Worm (Caenorhabditis elegans): ENCODE results near the gene asps-1.

DNA sequence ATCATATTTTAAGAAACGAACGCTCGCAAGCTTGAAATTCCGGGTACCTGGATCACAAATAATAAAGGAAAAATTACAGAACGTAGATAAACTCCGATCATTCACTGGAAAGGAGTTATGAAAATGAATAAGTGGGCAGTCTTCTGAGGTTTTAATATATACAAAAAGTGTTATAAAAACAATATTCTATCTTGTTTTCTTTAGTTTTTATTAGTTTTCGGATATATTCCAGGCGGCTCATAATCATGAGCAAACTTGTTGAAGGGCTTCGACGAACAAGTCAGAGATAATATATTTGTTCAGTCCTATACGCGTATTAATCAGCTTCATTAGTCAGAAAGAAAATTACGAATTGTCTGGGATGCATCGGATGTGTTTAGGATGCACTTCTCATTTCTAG is 3.2 kb downstream of the asps-1 start, which contains the start of gene gcy-6:
- no peak for TF ChIP-seq tab-1 (GFP tag; IDR thresholded peaks at IDR 0.05)
- no peak for TF ChIP-seq flt-1 (GFP tag; IDR thresholded peaks at IDR 0.05)
- TF ChIP-seq ref-1 (GFP tag; conservative IDR thresholded peaks at IDR 0.05), result no peak
- TF ChIP-seq T22C8.4 (GFP tag; IDR thresholded peaks at IDR 0.05), result no peak

Measured in whole organism, midembryonic.